Worm (Caenorhabditis elegans): ENCODE data around the gene Y53F4B.26.

Gene Y53F4B.26

DNA sequence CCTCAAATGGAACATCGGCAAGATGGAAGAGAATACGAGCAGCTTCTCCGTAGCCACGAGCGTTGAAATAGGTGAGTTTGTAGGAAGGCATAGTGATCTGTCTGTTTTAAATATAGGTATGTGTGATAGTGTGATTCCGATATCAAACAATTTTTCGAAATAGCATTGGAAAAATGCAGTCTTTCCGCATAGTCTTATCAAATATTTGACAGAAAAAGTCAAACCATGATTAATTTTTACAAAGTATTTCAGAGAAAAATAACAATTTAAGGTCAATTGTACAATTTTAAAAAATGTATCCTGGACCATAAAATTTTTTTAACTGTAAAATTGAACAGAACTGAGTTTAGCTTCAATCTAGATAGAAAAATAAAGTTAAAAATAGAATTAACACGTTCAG lies 23.7 kb upstream of the Y53F4B.26 start, which contains the start of gene gst-26:
gst-26 (minus strand) TSS at position 101 of the 400 bp plus-strand sequence.
- TF ChIP-seq fkh-10 (GFP tag; optimal IDR thresholded peaks at IDR 0.05) (no peak), elt-2 (tag; optimal IDR thresholded peaks at IDR 0.05) (peak; percentile 26)

- TF ChIP-seq nfya-1 (tag; optimal IDR thresholded peaks at IDR 0.05; ENCODE audit: insufficient read depth) (no peak), R02D3.7 (tag; optimal IDR thresholded peaks at IDR 0.05) (no peak), pqm-1 (tag; optimal IDR thresholded peaks at IDR 0.05) (no peak), snpc-4 (tag; optimal IDR thresholded peaks at IDR 0.05) (no peak), fkh-2 (tag; optimal IDR thresholded peaks at IDR 0.05) (no peak), ztf-11 (tag; optimal IDR thresholded peaks at IDR 0.05) (no peak), ceh-16 (tag; optimal IDR thresholded peaks at IDR 0.05) (no peak), nhr-67 (tag; optimal IDR thresholded peaks at IDR 0.05) (no peak), ceh-82 (tag; optimal IDR thresholded peaks at IDR 0.05) (no peak), sea-2 (GFP tag; optimal IDR thresholded peaks at IDR 0.05) (no peak), nhr-23 (tag; optimal IDR thresholded peaks at IDR 0.05) (no peak), egl-5 (tag; optimal IDR thresholded peaks at IDR 0.05) (no peak), lsy-12 (tag; optimal IDR thresholded peaks at IDR 0.05) (no peak), nhr-237 (tag; optimal IDR thresholded peaks at IDR 0.05) (no peak), ceh-9 (tag; optimal IDR thresholded peaks at IDR 0.05) (no peak), ztf-4 (tag; optimal IDR thresholded peaks at IDR 0.05) (no peak), unc-39 (tag; optimal IDR thresholded peaks at IDR 0.05) (no peak), ZK546.5 (tag; optimal IDR thresholded peaks at IDR 0.05) (no peak), ama-1 (optimal IDR thresholded peaks at IDR 0.05) (no peak), nhr-12 (tag; optimal IDR thresholded peaks at IDR 0.05) (no peak)
Observed at ce11 chrII:15158364-15158763, 17.6 kb upstream of the Y53F4B.26 start.

DNA sequence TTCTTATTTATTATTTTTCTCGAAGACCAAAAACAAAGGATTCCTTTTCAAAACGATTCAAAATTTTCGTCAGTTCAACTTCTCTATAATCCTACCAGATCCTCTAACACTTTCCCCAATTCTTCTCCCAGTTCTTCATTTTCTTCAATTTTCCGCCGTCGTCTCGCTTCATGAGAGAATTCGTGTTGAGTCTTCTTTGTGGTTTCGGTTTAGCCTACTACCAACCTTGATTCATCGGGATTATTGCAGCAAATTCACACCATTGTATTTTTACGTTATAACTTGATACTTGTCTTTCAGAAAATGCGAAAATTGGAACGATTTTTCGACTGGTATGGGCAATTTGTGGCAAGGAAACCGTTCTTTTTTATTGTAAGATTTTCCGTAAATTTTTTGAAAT lies 17.1 kb upstream of the Y53F4B.26 start, which contains the start of gene ptr-20:
ptr-20 (plus strand) TSS at position 301 of the 400 bp plus-strand sequence.
- TF ChIP-seq jun-1 (tag; optimal IDR thresholded peaks at IDR 0.05) (no peak), unc-62 (GFP tag; optimal IDR thresholded peaks at IDR 0.05) (no peak), mml-1 (tag; optimal IDR thresholded peaks at IDR 0.05) (no peak), snpc-4 (tag; optimal IDR thresholded peaks at IDR 0.05) (no peak), egl-5 (tag; optimal IDR thresholded peaks at IDR 0.05) (no peak), ZK546.5 (tag; optimal IDR thresholded peaks at IDR 0.05) (no peak), nfya-1 (tag; optimal IDR thresholded peaks at IDR 0.05; ENCODE audit: insufficient read depth) (no peak)

DNA sequence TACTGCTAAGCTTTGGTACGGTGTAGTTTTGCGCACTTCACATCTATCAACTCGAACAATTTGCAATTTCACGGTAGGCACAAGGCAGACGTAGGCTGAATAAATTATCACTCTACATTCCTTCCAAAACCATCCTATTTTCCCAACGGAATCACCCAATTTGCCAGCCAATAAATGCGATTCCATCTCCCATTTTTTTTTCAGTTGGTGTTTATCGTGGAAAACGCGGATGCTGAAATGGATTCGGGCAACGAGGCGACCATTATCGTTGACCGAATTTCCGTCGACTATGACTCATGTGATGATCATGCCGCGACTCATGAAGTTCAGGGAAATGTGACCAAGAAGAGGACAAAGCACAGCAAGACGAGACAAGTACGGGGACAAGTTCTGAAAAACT lies 7.7 kb upstream of the Y53F4B.26 start:
- TF ChIP-seq egl-5 (tag; optimal IDR thresholded peaks at IDR 0.05): peak; percentile 61
- TF ChIP-seq nhr-237 (tag; optimal IDR thresholded peaks at IDR 0.05): no peak

ce11 chrII:15145594-15145993 lies 4.8 kb upstream of the Y53F4B.26 start, which contains the start of gene Y53F4B.27:
Gene Y53F4B.27, plus strand, starts transcription at chrII:15145894.
- TF ChIP-seq ztf-4 (tag; optimal IDR thresholded peaks at IDR 0.05) (no peak), ztf-11 (tag; optimal IDR thresholded peaks at IDR 0.05) (no peak), skn-1 (tag; optimal IDR thresholded peaks at IDR 0.05) (no peak), snpc-4 (tag; optimal IDR thresholded peaks at IDR 0.05) (no peak), tbx-2 (tag; optimal IDR thresholded peaks at IDR 0.05) (no peak), ceh-16 (tag; optimal IDR thresholded peaks at IDR 0.05) (no peak), fkh-2 (tag; optimal IDR thresholded peaks at IDR 0.05) (no peak), egl-27 (tag; optimal IDR thresholded peaks at IDR 0.05) (no peak), fkh-10 (GFP tag; optimal IDR thresholded peaks at IDR 0.05) (no peak), pha-4 (tag; optimal IDR thresholded peaks at IDR 0.05) (no peak), R02D3.7 (tag; optimal IDR thresholded peaks at IDR 0.05) (no peak), nfya-1 (tag; optimal IDR thresholded peaks at IDR 0.05; ENCODE audit: insufficient read depth) (no peak), nhr-28 (tag; optimal IDR thresholded peaks at IDR 0.05) (no peak), nhr-11 (tag; optimal IDR thresholded peaks at IDR 0.05) (no peak), mdl-1 (tag; optimal IDR thresholded peaks at IDR 0.05) (no peak), nhr-12 (tag; optimal IDR thresholded peaks at IDR 0.05) (no peak)

DNA sequence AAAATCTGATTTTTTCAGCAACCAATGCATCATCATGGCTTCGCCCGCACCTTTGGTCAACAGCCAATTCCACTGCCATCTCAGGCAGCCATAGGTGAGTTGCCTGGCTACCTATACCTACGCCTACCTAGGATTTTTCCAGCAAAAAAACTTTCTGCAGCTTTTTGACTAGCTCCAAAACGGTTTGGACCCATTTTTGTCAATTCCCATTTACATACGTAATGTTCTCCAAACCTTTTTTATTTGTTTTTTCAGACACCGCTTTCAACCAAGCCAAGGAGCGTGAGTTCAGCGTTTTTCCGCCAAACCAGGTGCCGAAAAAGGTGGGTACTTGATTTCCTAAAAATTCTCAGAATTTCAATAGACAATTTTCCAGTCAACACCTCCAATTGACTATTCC lies 2.9 kb upstream of the Y53F4B.26 start:
- TF ChIP-seq daf-12 (tag; optimal IDR thresholded peaks at IDR 0.05): no peak
- no peak for TF ChIP-seq fkh-10 (GFP tag; optimal IDR thresholded peaks at IDR 0.05)
- no peak for TF ChIP-seq unc-62 (GFP tag; optimal IDR thresholded peaks at IDR 0.05)
- no peak for TF ChIP-seq ceh-16 (tag; optimal IDR thresholded peaks at IDR 0.05)
- no peak for TF ChIP-seq fkh-2 (tag; optimal IDR thresholded peaks at IDR 0.05)
- TF ChIP-seq mdl-1 (tag; optimal IDR thresholded peaks at IDR 0.05): no peak

Data from whole organism, L3 larva.